Fruit fly (Drosophila melanogaster): ENCODE measurements around the gene vn.

Gene vn

DNA sequence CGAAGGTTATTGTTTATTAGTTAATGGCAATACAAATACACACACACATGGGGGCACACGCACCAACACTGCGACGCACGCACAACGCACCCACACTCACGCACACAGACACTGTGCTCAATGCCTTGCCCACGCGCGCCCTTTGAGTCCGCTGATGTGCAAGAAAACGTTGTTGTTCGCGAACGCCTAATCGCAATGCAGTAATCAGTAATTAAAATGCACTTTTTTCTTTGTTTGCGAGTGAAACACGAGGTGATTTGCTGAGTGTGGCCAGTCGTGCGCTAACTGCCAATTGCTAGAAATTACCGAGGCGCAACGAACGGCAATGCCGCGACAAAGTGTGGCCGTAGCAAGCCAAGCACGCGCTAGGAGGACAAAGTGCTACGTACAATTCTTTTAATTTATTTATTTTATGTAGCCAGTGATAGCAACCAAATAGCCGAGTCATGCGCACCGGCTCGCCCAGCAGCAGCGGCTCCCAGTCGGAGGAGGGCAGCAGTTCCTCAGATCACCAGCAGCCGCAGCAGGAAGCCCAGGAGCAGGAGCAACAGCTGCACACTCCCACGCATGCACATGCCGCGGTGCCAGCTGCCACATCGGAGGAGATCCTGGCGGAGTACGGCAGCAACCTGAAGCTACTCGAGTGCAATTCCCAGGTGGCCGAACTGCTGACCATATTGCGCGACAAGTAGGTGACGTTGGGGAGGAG lies 34.7 kb downstream of the vn start, which contains the start of the genes S6k and kri:
TSS of gene S6k (minus strand) at position 299 of the 709 bp plus-strand sequence.
TSS of gene kri (plus strand) at position 341 of the 709 bp plus-strand sequence.
- TF ChIP-seq ovo (GFP tag; optimal IDR thresholded peaks at IDR 0.05) (no peak), Mnt (GFP tag; optimal IDR thresholded peaks at IDR 0.05) (peak; percentile 99), bab1 (GFP tag; optimal IDR thresholded peaks at IDR 0.05) (peak; percentile 46), CG7101 (tag; optimal IDR thresholded peaks at IDR 0.05) (peak; percentile 35), pad (GFP tag; optimal IDR thresholded peaks at IDR 0.05) (peak; percentile 21), CG1620 (GFP tag; optimal IDR thresholded peaks at IDR 0.05) (peak; percentile 23), CG5204 (GFP tag; optimal IDR thresholded peaks at IDR 0.05) (no peak), Clk (GFP tag; optimal IDR thresholded peaks at IDR 0.05) (no peak), cnc (optimal IDR thresholded peaks at IDR 0.05) (no peak), Hr96 (GFP tag; optimal IDR thresholded peaks at IDR 0.05) (no peak), toe (GFP tag; optimal IDR thresholded peaks at IDR 0.05) (peak; percentile 30), CG7045 (GFP tag; optimal IDR thresholded peaks at IDR 0.05) (no peak), cic (GFP tag; optimal IDR thresholded peaks at IDR 0.05) (peak; percentile 80), kay (GFP tag; ENCODE audit: borderline replicate concordance) (no peak), CG11617 (GFP tag; optimal IDR thresholded peaks at IDR 0.05) (peak; percentile 32), Crg-1 (GFP tag; optimal IDR thresholded peaks at IDR 0.05) (peak; percentile 24), CG33017 (tag; optimal IDR thresholded peaks at IDR 0.05) (peak; percentile 59), tj (GFP tag; optimal IDR thresholded peaks at IDR 0.05) (peak; percentile 29), CG14711 (tag; optimal IDR thresholded peaks at IDR 0.05) (peak; percentile 25), CG12768 (GFP tag; optimal IDR thresholded peaks at IDR 0.05) (peak; percentile 68)

DNA sequence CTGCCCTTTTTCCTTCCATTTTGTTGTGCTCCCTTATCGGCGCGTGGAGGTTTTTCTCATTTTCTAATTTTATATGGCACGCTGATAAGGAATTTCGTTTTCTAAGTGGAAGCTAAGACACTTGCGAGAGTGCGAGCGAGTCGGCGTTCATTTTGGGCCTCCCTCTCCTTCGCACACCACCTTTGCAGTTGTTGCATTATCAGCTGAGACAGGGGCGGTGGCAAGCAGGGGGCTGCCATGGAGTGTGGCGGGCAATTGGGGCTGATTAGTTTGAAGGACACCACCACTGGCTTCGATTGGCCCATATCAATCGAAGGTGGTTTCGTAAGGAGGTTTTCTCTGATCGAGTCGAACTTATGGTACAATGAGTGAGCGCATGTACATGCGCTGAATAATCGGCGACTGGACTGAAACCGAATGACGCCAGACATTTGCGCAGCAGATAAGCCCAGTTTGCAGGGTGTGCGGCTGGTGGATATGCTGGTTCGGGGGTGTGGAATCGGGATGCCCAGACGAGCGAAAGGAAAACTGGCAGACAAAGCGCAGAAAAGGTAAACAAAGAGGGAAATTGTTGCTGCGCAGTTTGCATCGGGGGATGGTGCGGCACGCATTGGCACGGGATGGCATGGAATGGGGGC lies 35.7 kb downstream of the vn start:
- peak; percentile 88 for TF ChIP-seq cic (GFP tag; optimal IDR thresholded peaks at IDR 0.05)
- TF ChIP-seq CG12768 (GFP tag; optimal IDR thresholded peaks at IDR 0.05): peak; percentile 17
- no peak for TF ChIP-seq CG1620 (GFP tag; optimal IDR thresholded peaks at IDR 0.05)
- TF ChIP-seq CG14711 (tag; optimal IDR thresholded peaks at IDR 0.05): no peak
- TF ChIP-seq Mnt (GFP tag; optimal IDR thresholded peaks at IDR 0.05): peak; percentile 88

DNA sequence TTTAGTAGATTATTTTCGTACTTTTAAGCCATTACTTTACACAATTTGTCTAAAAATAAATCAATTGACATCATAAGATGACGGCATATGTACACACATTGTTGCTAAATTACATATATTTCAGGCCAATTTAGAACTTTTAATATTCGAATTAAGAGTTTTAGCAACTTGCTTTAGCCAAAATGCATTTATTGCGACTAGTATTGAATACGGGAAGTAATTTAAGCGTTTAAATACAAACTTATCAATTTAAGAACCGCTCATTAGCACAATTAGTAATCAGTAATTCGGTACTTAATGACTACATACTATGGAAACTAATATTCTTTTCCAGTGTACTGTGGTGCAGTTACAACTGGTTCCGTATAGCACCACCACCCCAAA lies 36.3 kb downstream of the vn start:
- TF ChIP-seq CG7045 (GFP tag; optimal IDR thresholded peaks at IDR 0.05) (no peak), ovo (GFP tag; optimal IDR thresholded peaks at IDR 0.05) (no peak), Hr96 (GFP tag; optimal IDR thresholded peaks at IDR 0.05) (no peak), CG14711 (tag; optimal IDR thresholded peaks at IDR 0.05) (no peak), cic (GFP tag; optimal IDR thresholded peaks at IDR 0.05) (no peak), CG11617 (GFP tag; optimal IDR thresholded peaks at IDR 0.05) (no peak), cnc (optimal IDR thresholded peaks at IDR 0.05) (no peak), CG7101 (tag; optimal IDR thresholded peaks at IDR 0.05) (no peak), CG33017 (tag; optimal IDR thresholded peaks at IDR 0.05) (no peak), pad (GFP tag; optimal IDR thresholded peaks at IDR 0.05) (no peak), Crg-1 (GFP tag; optimal IDR thresholded peaks at IDR 0.05) (no peak), CG1620 (GFP tag; optimal IDR thresholded peaks at IDR 0.05) (no peak), bab1 (GFP tag; optimal IDR thresholded peaks at IDR 0.05) (no peak), CG5204 (GFP tag; optimal IDR thresholded peaks at IDR 0.05) (no peak), Clk (GFP tag; optimal IDR thresholded peaks at IDR 0.05) (no peak), CG12768 (GFP tag; optimal IDR thresholded peaks at IDR 0.05) (no peak), kay (GFP tag; ENCODE audit: borderline replicate concordance) (no peak), tj (GFP tag; optimal IDR thresholded peaks at IDR 0.05) (no peak)

- no peak for TF ChIP-seq toe (GFP tag; optimal IDR thresholded peaks at IDR 0.05)
These were observed 36.8 kb downstream of the vn start for dm6 chr3L:5808540-5809200.

DNA sequence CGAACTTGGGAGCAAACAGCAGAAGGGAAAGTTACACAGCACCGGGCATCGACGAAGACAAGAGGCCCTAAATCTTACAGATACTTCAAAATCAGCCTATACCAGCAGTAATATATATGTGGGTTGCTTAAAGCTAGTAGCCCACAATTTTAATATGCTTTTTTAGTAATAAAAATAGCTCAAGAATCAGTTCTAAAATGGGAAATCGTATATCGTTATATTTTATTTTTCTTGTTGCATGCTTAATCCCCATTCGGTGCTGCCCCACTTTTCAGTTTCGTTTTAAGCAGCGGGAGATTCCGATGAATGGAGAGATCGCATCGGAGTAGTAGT lies 37.4 kb downstream of the vn start:
- TF ChIP-seq CG1620 (GFP tag; optimal IDR thresholded peaks at IDR 0.05) (no peak), pad (GFP tag; optimal IDR thresholded peaks at IDR 0.05) (no peak), CG5204 (GFP tag; optimal IDR thresholded peaks at IDR 0.05) (no peak), cnc (optimal IDR thresholded peaks at IDR 0.05) (no peak), CG11617 (GFP tag; optimal IDR thresholded peaks at IDR 0.05) (no peak), ovo (GFP tag; optimal IDR thresholded peaks at IDR 0.05) (no peak), CG33017 (tag; optimal IDR thresholded peaks at IDR 0.05) (no peak), toe (GFP tag; optimal IDR thresholded peaks at IDR 0.05) (no peak), CG12768 (GFP tag; optimal IDR thresholded peaks at IDR 0.05) (no peak)

DNA sequence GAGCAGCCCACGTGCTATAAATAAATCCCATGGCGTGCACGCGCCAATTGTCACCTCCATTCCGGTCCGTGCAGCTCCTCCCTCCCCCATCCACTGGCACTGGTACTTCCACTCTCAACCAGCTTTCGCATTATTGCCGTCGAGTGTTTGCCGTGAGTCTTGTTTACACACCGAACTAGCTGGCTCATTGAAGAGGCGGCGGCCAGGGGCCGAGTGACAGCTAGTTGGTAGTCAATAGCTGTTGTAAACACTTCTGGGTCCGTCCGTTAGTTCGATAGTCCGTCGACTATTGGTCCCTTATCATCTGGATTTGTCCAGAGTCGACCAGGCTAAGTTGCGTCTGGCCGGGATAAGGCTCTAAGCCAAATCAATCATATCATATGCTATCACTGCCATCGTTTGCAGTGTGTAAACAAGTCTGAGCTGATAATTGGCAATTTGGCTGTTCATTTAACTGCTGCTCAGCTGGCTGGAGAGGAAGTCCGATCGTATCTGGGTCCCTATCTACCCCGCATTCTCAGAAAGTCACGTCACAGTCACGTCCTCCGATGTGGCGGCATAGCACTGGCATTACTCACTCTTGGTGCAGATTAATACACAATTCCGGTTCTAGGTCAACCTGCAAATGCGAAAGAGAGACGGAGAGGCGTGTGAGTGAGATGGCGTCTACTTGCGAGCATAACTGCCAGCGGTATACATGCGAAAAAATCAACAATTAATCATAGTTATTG lies 37.9 kb downstream of the vn start:
- TF ChIP-seq toe (GFP tag; optimal IDR thresholded peaks at IDR 0.05) (peak; percentile 31), CG7101 (tag; optimal IDR thresholded peaks at IDR 0.05) (peak; percentile 64), bab1 (GFP tag; optimal IDR thresholded peaks at IDR 0.05) (no peak), kay (GFP tag; ENCODE audit: borderline replicate concordance) (no peak), CG1620 (GFP tag; optimal IDR thresholded peaks at IDR 0.05) (peak; percentile 67), cnc (optimal IDR thresholded peaks at IDR 0.05) (no peak), Crg-1 (GFP tag; optimal IDR thresholded peaks at IDR 0.05) (peak; percentile 64), Mnt (GFP tag; optimal IDR thresholded peaks at IDR 0.05) (peak; percentile 93), CG5204 (GFP tag; optimal IDR thresholded peaks at IDR 0.05) (no peak), CG12768 (GFP tag; optimal IDR thresholded peaks at IDR 0.05) (peak; percentile 88), CG14711 (tag; optimal IDR thresholded peaks at IDR 0.05) (peak; percentile 24), tj (GFP tag; optimal IDR thresholded peaks at IDR 0.05) (no peak), pad (GFP tag; optimal IDR thresholded peaks at IDR 0.05) (peak; percentile 57), CG11617 (GFP tag; optimal IDR thresholded peaks at IDR 0.05) (peak; percentile 53), Clk (GFP tag; optimal IDR thresholded peaks at IDR 0.05) (peak; percentile 69), CG7045 (GFP tag; optimal IDR thresholded peaks at IDR 0.05) (peak; percentile 70), cic (GFP tag; optimal IDR thresholded peaks at IDR 0.05) (peak; percentile 98), ovo (GFP tag; optimal IDR thresholded peaks at IDR 0.05) (peak; percentile 75), CG33017 (tag; optimal IDR thresholded peaks at IDR 0.05) (peak; percentile 14), Hr96 (GFP tag; optimal IDR thresholded peaks at IDR 0.05) (no peak)
